Fruit fly (Drosophila melanogaster) whole organism, wandering third instar larva: Measurements from ENCODE around the gene Nop56.

Source experiments
- Abd-B ChIP-seq: fragments of >200 bp; optimal IDR thresholded peaks from 2 replicates; lab custom pipeline; 2017; ENCODE audit warnings: missing biosample characterization, missing genetic modification characterization
- CG32264 ChIP-seq: fragments of 200-800 bp; sonication (Bioruptor generic); optimal IDR thresholded peaks from 2 replicates; lab custom pipeline; 2016; ENCODE audit warnings: missing biosample characterization, missing genetic modification characterization
- CG9705 ChIP-seq: fragments of 200-800 bp; sonication (Bioruptor generic); optimal IDR thresholded peaks from 2 replicates; lab custom pipeline; 2018; ENCODE audit warnings: missing biosample characterization, mild to moderate bottlenecking, missing genetic modification characterization
- CrebA ChIP-seq: fragments of 200-800 bp; sonication (Bioruptor generic); optimal IDR thresholded peaks from 2 replicates; lab custom pipeline; 2016; ENCODE audit warnings: missing biosample characterization, mild to moderate bottlenecking, missing genetic modification characterization, borderline replicate concordance
- Dfd ChIP-seq: fragments of >200 bp; optimal IDR thresholded peaks from 2 replicates; lab custom pipeline; 2017; ENCODE audit warnings: missing biosample characterization, missing genetic modification characterization
- Dif ChIP-seq: fragments of 200-275, 200-300 bp; sonication (Bioruptor generic); optimal IDR thresholded peaks from 2 replicates; lab custom pipeline; 2018; ENCODE audit warnings: missing biosample characterization, missing genetic modification characterization; ENCODE audit not compliant: partially characterized antibody
- GATAd ChIP-seq: sonication (Bioruptor generic); optimal IDR thresholded peaks from 2 replicates; lab custom pipeline; 2016; ENCODE audit warnings: missing biosample characterization, missing genetic modification characterization
- HLH106 ChIP-seq: fragments of 200-800 bp; optimal IDR thresholded peaks from 3 replicates; lab custom pipeline; 2019; ENCODE audit warnings: missing biosample characterization, mild to moderate bottlenecking, missing genetic modification characterization, moderate library complexity
- Hnf4 ChIP-seq: fragments of 200-800 bp; sonication (Bioruptor generic); optimal IDR thresholded peaks from 2 replicates; lab custom pipeline; 2016; ENCODE audit warnings: missing biosample characterization, mild to moderate bottlenecking, missing genetic modification characterization
- Hr78 ChIP-seq: fragments of >200 bp; optimal IDR thresholded peaks from 2 replicates; lab custom pipeline; 2017; ENCODE audit warnings: missing biosample characterization, missing genetic modification characterization
- Hr83 ChIP-seq: fragments of 200-300 bp; sonication (Bioruptor generic); optimal IDR thresholded peaks from 2 replicates; lab custom pipeline; 2016; ENCODE audit warnings: missing biosample characterization, mild to moderate bottlenecking, missing genetic modification characterization, moderate library complexity; ENCODE audit not compliant: poor library complexity, severe bottlenecking
- Jra ChIP-seq: sonication (Bioruptor generic); optimal IDR thresholded peaks from 2 replicates; lab custom pipeline; 2016; ENCODE audit warnings: missing biosample characterization, missing genetic modification characterization
- Mio ChIP-seq: sonication (Bioruptor generic); optimal IDR thresholded peaks from 2 replicates; lab custom pipeline; 2016; ENCODE audit warnings: missing biosample characterization, missing genetic modification characterization
- Myc ChIP-seq: fragments of >200 bp; optimal IDR thresholded peaks from 2 replicates; lab custom pipeline; 2017
- N ChIP-seq: fragments of >200 bp; optimal IDR thresholded peaks from 2 replicates; lab custom pipeline; 2018; ENCODE audit warnings: missing biosample characterization, missing external identifiers, missing genetic modification characterization
- OdsH ChIP-seq: fragments of 200-800 bp; sonication (Bioruptor generic); optimal IDR thresholded peaks from 2 replicates; lab custom pipeline; 2016; ENCODE audit warnings: missing biosample characterization, mild to moderate bottlenecking, missing genetic modification characterization
- Rel ChIP-seq, 2 experiments: fragments of 200-800 bp; sonication (Bioruptor generic) in 1 of 2; optimal IDR thresholded peaks; 2 replicates in 1 of 2; 3 replicates in 1 of 2; lab custom pipeline; 2016 to 2019; ENCODE audit warnings: mild to moderate bottlenecking in 2 of 2, missing biosample characterization in 2 of 2, missing genetic modification characterization in 2 of 2, moderate library complexity in 1 of 2
- Sp1 ChIP-seq: fragments of 200-800 bp; sonication (Bioruptor generic); optimal IDR thresholded peaks from 3 replicates; lab custom pipeline; 2019; ENCODE audit warnings: missing biosample characterization, mild to moderate bottlenecking, missing genetic modification characterization, moderate library complexity
- Vsx2 ChIP-seq: fragments of 200-300, 225-300 bp; sonication (Bioruptor generic); optimal IDR thresholded peaks from 2 replicates; lab custom pipeline; 2018; ENCODE audit warnings: missing biosample characterization, missing genetic modification characterization; ENCODE audit not compliant: partially characterized antibody
- br ChIP-seq: fragments of 200-800 bp; sonication (Bioruptor generic); optimal IDR thresholded peaks from 2 replicates; lab custom pipeline; 2016; ENCODE audit warnings: missing biosample characterization, missing genetic modification characterization
- brk ChIP-seq: fragments of 200-800 bp; sonication (Bioruptor generic); optimal IDR thresholded peaks from 2 replicates; lab custom pipeline; 2016; ENCODE audit warnings: missing biosample characterization, mild to moderate bottlenecking, missing genetic modification characterization
- dl ChIP-seq, 2 experiments: fragments of 175-275, 200-275 bp in 1 of 2; fragments of 200-275 bp in 1 of 2; sonication (Bioruptor generic); optimal IDR thresholded peaks; lab custom pipeline; 2018; ENCODE audit warnings: mild to moderate bottlenecking in 2 of 2, missing biosample characterization in 2 of 2, missing genetic modification characterization in 2 of 2, moderate library complexity in 2 of 2; ENCODE audit not compliant: partially characterized antibody in 2 of 2, insufficient read depth in 1 of 2
- dmrt93B ChIP-seq: fragments of 200-800 bp; sonication (Bioruptor generic); optimal IDR thresholded peaks from 2 replicates; lab custom pipeline; 2018; ENCODE audit warnings: missing biosample characterization, mild to moderate bottlenecking, missing genetic modification characterization
- dsf ChIP-seq: sonication (Bioruptor generic); optimal IDR thresholded peaks from 2 replicates; lab custom pipeline; 2016; ENCODE audit warnings: missing biosample characterization, missing genetic modification characterization, borderline replicate concordance
- ey ChIP-seq: fragments of 200-800 bp; sonication (Bioruptor generic); optimal IDR thresholded peaks from 2 replicates; lab custom pipeline; 2016; ENCODE audit warnings: missing biosample characterization, missing genetic modification characterization
- foxo ChIP-seq, 2 experiments: fragments of 200-800 bp; sonication (Bioruptor generic); optimal IDR thresholded peaks; 2 replicates in 1 of 2; 3 replicates in 1 of 2; lab custom pipeline; 2016 to 2017; ENCODE audit warnings: missing biosample characterization in 2 of 2, missing genetic modification characterization in 2 of 2
- fru ChIP-seq: fragments of 200-800 bp; sonication (Bioruptor generic); optimal IDR thresholded peaks from 3 replicates; lab custom pipeline; 2016; ENCODE audit warnings: missing biosample characterization, mild to moderate bottlenecking, missing genetic modification characterization
- h ChIP-seq: fragments of 200-800 bp; sonication (Bioruptor generic); optimal IDR thresholded peaks from 3 replicates; lab custom pipeline; 2016; ENCODE audit warnings: missing biosample characterization, mild to moderate bottlenecking, missing genetic modification characterization
- jim ChIP-seq: fragments of 175-275, 200-325 bp; sonication (Bioruptor generic); optimal IDR thresholded peaks from 2 replicates; lab custom pipeline; 2016; ENCODE audit warnings: missing biosample characterization, mild to moderate bottlenecking, missing genetic modification characterization
- lola ChIP-seq: fragments of >200 bp; optimal IDR thresholded peaks from 2 replicates; lab custom pipeline; 2017; ENCODE audit warnings: missing biosample characterization, missing genetic modification characterization
- pan ChIP-seq: fragments of >200 bp; optimal IDR thresholded peaks from 2 replicates; lab custom pipeline; 2017
- psq ChIP-seq: fragments of 200-800 bp; sonication (Bioruptor generic); optimal IDR thresholded peaks from 3 replicates; lab custom pipeline; 2017; ENCODE audit warnings: missing biosample characterization, mild to moderate bottlenecking, missing genetic modification characterization, moderate library complexity
- rgr ChIP-seq: fragments of 200-800 bp; sonication (Bioruptor generic); optimal IDR thresholded peaks from 3 replicates; lab custom pipeline; 2016; ENCODE audit warnings: missing biosample characterization, mild to moderate bottlenecking, missing genetic modification characterization
- sage ChIP-seq: fragments of 200-800 bp; sonication (Bioruptor generic); optimal IDR thresholded peaks from 2 replicates; lab custom pipeline; 2016; ENCODE audit warnings: missing biosample characterization, mild to moderate bottlenecking, missing genetic modification characterization
- sv ChIP-seq: fragments of 200-800 bp; sonication (Bioruptor generic); optimal IDR thresholded peaks from 3 replicates; lab custom pipeline; 2016; ENCODE audit warnings: missing biosample characterization, missing genetic modification characterization
- tai ChIP-seq: sonication (Bioruptor generic); optimal IDR thresholded peaks from 2 replicates; lab custom pipeline; 2016; ENCODE audit warnings: missing biosample characterization, missing genetic modification characterization
- usp ChIP-seq: fragments of >200 bp; optimal IDR thresholded peaks from 2 replicates; lab custom pipeline; 2017; ENCODE audit warnings: missing biosample characterization, missing genetic modification characterization
- woc ChIP-seq: sonication (Bioruptor generic); optimal IDR thresholded peaks from 2 replicates; lab custom pipeline; 2016; ENCODE audit warnings: missing biosample characterization, mild to moderate bottlenecking, missing genetic modification characterization

Nop56 gene

dm6 chr3R:22423996-22424395, 3.1 kb upstream of the Nop56 start (continued):
- TF ChIP-seq Vsx2 (GFP tag; lab: Kevin White, UChicago) (no peak), Hr83 (GFP tag; lab: Kevin White, UChicago) (no peak), fru (peak; percentile 39), sv (GFP tag; lab: Kevin White, UChicago) (no peak)
- TF ChIP-seq, all 38 proteins: peak for 11

- TF ChIP-seq brk (GFP tag; lab: Kevin White, UChicago) (no peak), br (GFP tag; lab: Kevin White, UChicago) (peak; percentile 76), CrebA (GFP tag; lab: Kevin White, UChicago) (no peak), Hr83 (GFP tag; lab: Kevin White, UChicago) (peak; percentile 44), Hnf4 (GFP tag; lab: Kevin White, UChicago) (no peak), sv (GFP tag; lab: Kevin White, UChicago) (peak; percentile 29), sage (GFP tag; lab: Kevin White, UChicago) (peak; percentile 35), CG32264 (GFP tag; lab: Kevin White, UChicago) (peak; percentile 81), woc (GFP tag; lab: Kevin White, UChicago) (peak; percentile 67), Rel (GFP tag; optimal IDR thresholded peaks at IDR 0.05; lab: Kevin White, UChicago) (no peak), Rel (tag; optimal IDR thresholded peaks at IDR 0.05; lab: Kevin White, UChicago) (peak; percentile 47), HLH106 (tag; lab: Kevin White, UChicago) (peak; percentile 84), rgr (peak; percentile 83), psq (GFP tag; lab: Kevin White, UChicago) (peak; percentile 70), h (GFP tag; lab: Kevin White, UChicago) (peak; percentile 85), CG9705 (peak; percentile 10), ey (GFP tag; lab: Kevin White, UChicago) (peak; percentile 82), foxo (GFP tag; optimal IDR thresholded peaks at IDR 0.05; lab: Kevin White, UChicago) (peak; percentile 44 to 86), Sp1 (GFP tag; lab: Kevin White, UChicago) (peak; percentile 70), jim (no peak), fru (peak; percentile 85), Dfd (GFP tag; lab: Kevin White, UChicago) (no peak), Jra (no peak), OdsH (peak; percentile 79), Abd-B (GFP tag; lab: Kevin White, UChicago) (no peak), pan (no peak)
- TF ChIP-seq, all 38 proteins: peak for 17
Observed at dm6 chr3R:22421618-22422017, 750 bp upstream of the Nop56 start.

dm6 chr3R:22411879-22412587, 8.8 kb downstream of the Nop56 start:
- peak; percentile 58 for TF ChIP-seq Hnf4 (GFP tag; lab: Kevin White, UChicago)
- TF ChIP-seq brk (GFP tag; lab: Kevin White, UChicago) = no peak
- TF ChIP-seq lola (GFP tag; lab: Kevin White, UChicago) = no peak
- no peak for TF ChIP-seq Abd-B (GFP tag; lab: Kevin White, UChicago)
- TF ChIP-seq Myc (lab: Kevin White, UChicago) = no peak
- peak; percentile 59 for TF ChIP-seq OdsH
- TF ChIP-seq Vsx2 (GFP tag; lab: Kevin White, UChicago) = no peak
- TF ChIP-seq br (GFP tag; lab: Kevin White, UChicago) = peak; percentile 49
- TF ChIP-seq foxo (GFP tag; optimal IDR thresholded peaks at IDR 0.05; lab: Kevin White, UChicago) = peak in 1 of 2 experiments; percentile 12
- no peak for TF ChIP-seq ey (GFP tag; lab: Kevin White, UChicago)
- TF ChIP-seq woc (GFP tag; lab: Kevin White, UChicago) = no peak
- no peak for TF ChIP-seq sv (GFP tag; lab: Kevin White, UChicago)
- no peak for TF ChIP-seq HLH106 (tag; lab: Kevin White, UChicago)
- no peak for TF ChIP-seq GATAd (GFP tag; lab: Kevin White, UChicago)
- TF ChIP-seq N (GFP tag; lab: Kevin White, UChicago) = no peak
- no peak for TF ChIP-seq Mio
- TF ChIP-seq Jra = no peak
- TF ChIP-seq Dif (GFP tag; lab: Kevin White, UChicago) = no peak
- no peak for TF ChIP-seq Hr78 (GFP tag; lab: Kevin White, UChicago)
- TF ChIP-seq Dfd (GFP tag; lab: Kevin White, UChicago) = no peak
- TF ChIP-seq CrebA (GFP tag; lab: Kevin White, UChicago) = no peak
- TF ChIP-seq dsf (GFP tag; lab: Kevin White, UChicago) = no peak
- TF ChIP-seq fru = peak; percentile 43
- TF ChIP-seq psq (GFP tag; lab: Kevin White, UChicago) = no peak
- peak; percentile 23 for TF ChIP-seq sage (GFP tag; lab: Kevin White, UChicago)
- no peak for TF ChIP-seq pan
- no peak for TF ChIP-seq CG9705
- peak; percentile 57 for TF ChIP-seq h (GFP tag; lab: Kevin White, UChicago)
- TF ChIP-seq CG32264 (GFP tag; lab: Kevin White, UChicago) = no peak
- no peak for TF ChIP-seq usp (GFP tag; lab: Kevin White, UChicago)
- TF ChIP-seq tai = no peak
- no peak for TF ChIP-seq dmrt93B (GFP tag; lab: Kevin White, UChicago)
- TF ChIP-seq Hr83 (GFP tag; lab: Kevin White, UChicago) = peak; percentile 91
- peak; percentile 59 for TF ChIP-seq rgr
- no peak for TF ChIP-seq Rel (GFP tag; optimal IDR thresholded peaks at IDR 0.05; lab: Kevin White, UChicago)
- TF ChIP-seq Rel (tag; optimal IDR thresholded peaks at IDR 0.05; lab: Kevin White, UChicago) = peak; percentile 33
- no peak for TF ChIP-seq dl (GFP tag; optimal IDR thresholded peaks at IDR 0.05; lab: Kevin White, UChicago; ENCODE audit: insufficient read depth in 1 of 2, partially characterized antibody in 2 of 2)
- peak; percentile 34 for TF ChIP-seq Sp1 (GFP tag; lab: Kevin White, UChicago)
- TF ChIP-seq jim = no peak
- TF ChIP-seq, all 38 proteins: peak for 11
